Fruit fly (Drosophila melanogaster) whole organism, embryonic: ENCODE results near the gene Eip75B.

Experiments used
- CG10147 ChIP-seq: fragments of 200-800 bp; sonication (Bioruptor generic); optimal IDR thresholded peaks from 2 replicates; lab custom pipeline; 2019; ENCODE audit warnings: missing biosample characterization, mild to moderate bottlenecking, missing genetic modification characterization, moderate library complexity
- CG12071 ChIP-seq: fragments of 200-800 bp; sonication (Bioruptor generic); optimal IDR thresholded peaks from 3 replicates; lab custom pipeline; 2018; ENCODE audit warnings: missing biosample characterization, mild to moderate bottlenecking, missing genetic modification characterization
- CG13287 ChIP-seq: fragments of 200-800 bp; sonication (Bioruptor generic); IDR thresholded peaks from 2 replicates; pipeline ENCODE4 v1.3.6; 2022; ENCODE audit warnings: missing biosample characterization, missing genetic modification characterization; ENCODE audit not compliant: partially characterized antibody
- CG13424 ChIP-seq: fragments of 200-800 bp; sonication (Bioruptor generic); optimal IDR thresholded peaks from 2 replicates; lab custom pipeline; 2019; ENCODE audit warnings: missing biosample characterization, mild to moderate bottlenecking, missing genetic modification characterization, moderate library complexity
- CG13624 ChIP-seq: fragments of 200-800 bp; sonication (Bioruptor generic); optimal IDR thresholded peaks from 2 replicates; lab custom pipeline; 2016; ENCODE audit warnings: missing biosample characterization, missing genetic modification characterization
- CG14965 ChIP-seq: fragments of 200-800 bp; sonication (Bioruptor generic); optimal IDR thresholded peaks from 2 replicates; lab custom pipeline; 2016; ENCODE audit warnings: missing biosample characterization, missing genetic modification characterization, borderline replicate concordance
- CG1529 ChIP-seq: fragments of 200-800 bp; sonication (Bioruptor generic); optimal IDR thresholded peaks from 3 replicates; lab custom pipeline; 2018; ENCODE audit warnings: missing biosample characterization, missing genetic modification characterization
- CG16779 ChIP-seq: fragments of 200-800 bp; sonication (Bioruptor generic); IDR thresholded peaks from 2 replicates; pipeline ENCODE4 v1.3.6; 2022; ENCODE audit warnings: missing biosample characterization, missing genetic modification characterization
- CG16815 ChIP-seq: fragments of 200-800 bp; sonication (Bioruptor generic); optimal IDR thresholded peaks from 3 replicates; lab custom pipeline; 2017; ENCODE audit warnings: missing biosample characterization, mild to moderate bottlenecking, missing genetic modification characterization
- CG18599 ChIP-seq: fragments of 200-800 bp; sonication (Bioruptor generic); optimal IDR thresholded peaks from 3 replicates; lab custom pipeline; 2017; ENCODE audit warnings: missing biosample characterization, missing genetic modification characterization, mild to moderate bottlenecking, moderate library complexity, missing genetic modification reagents
- CG2889 ChIP-seq: fragments of 200-800 bp; sonication (Bioruptor generic); IDR thresholded peaks from 3 replicates; pipeline ENCODE4 v1.3.6; 2022; ENCODE audit warnings: missing biosample characterization, missing genetic modification characterization
- CG31224 ChIP-seq: fragments of 200-800 bp; sonication (Bioruptor generic); IDR thresholded peaks from 2 replicates; pipeline ENCODE4 v1.3.6; 2022; ENCODE audit warnings: missing biosample characterization, missing genetic modification characterization
- CG34224 ChIP-seq: fragments of 200-800 bp; sonication (Bioruptor generic); IDR thresholded peaks from 3 replicates; pipeline ENCODE4 v1.3.6; 2022; ENCODE audit warnings: missing biosample characterization, missing genetic modification characterization; ENCODE audit not compliant: partially characterized antibody
- CG6791 ChIP-seq: fragments of 200-800 bp; sonication (Bioruptor generic); IDR thresholded peaks from 3 replicates; pipeline ENCODE4 v1.3.6; 2022; ENCODE audit warnings: missing biosample characterization, missing genetic modification characterization; ENCODE audit not compliant: partially characterized antibody
- CG7357 ChIP-seq: fragments of 200-800 bp; sonication (Bioruptor generic); IDR thresholded peaks from 3 replicates; pipeline ENCODE4 v1.3.6; 2022; ENCODE audit warnings: missing biosample characterization, missing genetic modification characterization
- CG8359 ChIP-seq: fragments of 200-800 bp; sonication (Bioruptor generic); optimal IDR thresholded peaks from 2 replicates; lab custom pipeline; 2017; ENCODE audit warnings: missing biosample characterization, mild to moderate bottlenecking, missing genetic modification characterization, borderline replicate concordance
- CG9932 ChIP-seq: fragments of 200-800 bp; sonication (Bioruptor generic); IDR thresholded peaks from 2 replicates; pipeline ENCODE4 v1.3.6; 2022; ENCODE audit warnings: missing biosample characterization, missing genetic modification characterization
- Dad ChIP-seq: fragments of 200-800 bp; sonication (Bioruptor generic); optimal IDR thresholded peaks from 3 replicates; lab custom pipeline; 2016; ENCODE audit warnings: missing biosample characterization, missing genetic modification characterization
- Dbx ChIP-seq: fragments of 200-800 bp; sonication (Bioruptor generic); IDR thresholded peaks from 3 replicates; pipeline ENCODE4 v1.3.6; 2022; ENCODE audit warnings: missing biosample characterization, missing genetic modification characterization
- Fer1 ChIP-seq: fragments of 200-800 bp; sonication (Bioruptor generic); optimal IDR thresholded peaks from 2 replicates; lab custom pipeline; 2017; ENCODE audit warnings: missing biosample characterization, mild to moderate bottlenecking, missing genetic modification characterization
- HLH3B ChIP-seq: fragments of 200-800 bp; sonication (Bioruptor generic); IDR thresholded peaks from 2 replicates; pipeline ENCODE4 v1.3.6; 2022; ENCODE audit warnings: missing biosample characterization, missing genetic modification characterization
- Jarid2 ChIP-seq: fragments of 200-800 bp; sonication (Bioruptor generic); optimal IDR thresholded peaks from 3 replicates; lab custom pipeline; 2017; ENCODE audit warnings: mild to moderate bottlenecking, missing biosample characterization, missing genetic modification reagents, missing genetic modification characterization
- Mad ChIP-seq: fragments of 200-800 bp; sonication (Bioruptor generic); optimal IDR thresholded peaks from 2 replicates; lab custom pipeline; 2016; ENCODE audit warnings: missing biosample characterization, missing genetic modification characterization
- Oaz ChIP-seq: fragments of 200-800 bp; sonication (Bioruptor generic); IDR thresholded peaks from 2 replicates; pipeline ENCODE4 v1.3.6; 2022; ENCODE audit warnings: missing biosample characterization, missing genetic modification characterization
- Oli ChIP-seq: fragments of 200-800 bp; sonication (Bioruptor generic); optimal IDR thresholded peaks from 2 replicates; lab custom pipeline; 2018; ENCODE audit warnings: missing biosample characterization, mild to moderate bottlenecking, missing genetic modification characterization, moderate library complexity
- Ravus ChIP-seq: fragments of 200-800 bp; sonication (Bioruptor generic); IDR thresholded peaks from 2 replicates; pipeline ENCODE4 v1.3.6; 2022; ENCODE audit warnings: missing biosample characterization, missing genetic modification characterization
- aop ChIP-seq: fragments of 200-800 bp; sonication (Bioruptor generic); IDR thresholded peaks from 2 replicates; pipeline ENCODE4 v1.3.6; 2022; ENCODE audit warnings: missing biosample characterization, missing genetic modification characterization
- ap ChIP-seq: fragments of 200-800 bp; sonication (Bioruptor generic); IDR thresholded peaks from 2 replicates; pipeline ENCODE4 v1.3.6; 2022; ENCODE audit warnings: missing biosample characterization, missing genetic modification characterization
- ase ChIP-seq: fragments of 200-800 bp; sonication (Bioruptor generic); IDR thresholded peaks from 3 replicates; pipeline ENCODE4 v1.3.6; 2022; ENCODE audit warnings: missing biosample characterization, missing genetic modification characterization
- bcd ChIP-seq: fragments of 200-800 bp; sonication (Bioruptor generic); optimal IDR thresholded peaks from 2 replicates; lab custom pipeline; 2017; ENCODE audit warnings: missing biosample characterization, mild to moderate bottlenecking, missing genetic modification characterization
- bowl ChIP-seq: fragments of 200-800 bp; sonication (Bioruptor generic); IDR thresholded peaks from 2 replicates; pipeline ENCODE4 v1.3.6; 2022; ENCODE audit warnings: missing biosample characterization, missing genetic modification characterization
- btn ChIP-seq: fragments of 200-800 bp; sonication (Bioruptor generic); optimal IDR thresholded peaks from 2 replicates; lab custom pipeline; 2016; ENCODE audit warnings: missing biosample characterization, missing genetic modification characterization
- crp ChIP-seq, 2 experiments: fragments of 200-800 bp; sonication (Bioruptor generic); optimal IDR thresholded peaks; 2 replicates in 1 of 2; 3 replicates in 1 of 2; lab custom pipeline; 2017; ENCODE audit warnings: missing biosample characterization in 2 of 2, missing genetic modification characterization in 2 of 2, mild to moderate bottlenecking in 1 of 2, moderate library complexity in 1 of 2
- esg ChIP-seq: fragments of 200-800 bp; sonication (Bioruptor generic); conservative IDR thresholded peaks from 2 replicates; pipeline ENCODE4 v1.3.6; 2022; ENCODE audit warnings: missing biosample characterization, missing genetic modification characterization
- fd3F ChIP-seq: fragments of 200-800 bp; sonication (Bioruptor generic); optimal IDR thresholded peaks from 2 replicates; lab custom pipeline; 2018; ENCODE audit warnings: missing biosample characterization, mild to moderate bottlenecking, missing genetic modification characterization, moderate library complexity
- fd64A ChIP-seq: fragments of 200-800 bp; sonication (Bioruptor generic); optimal IDR thresholded peaks from 3 replicates; lab custom pipeline; 2018; ENCODE audit warnings: missing biosample characterization, mild to moderate bottlenecking, missing genetic modification characterization
- gro ChIP-seq: fragments of 200-800 bp; sonication (Bioruptor generic); optimal IDR thresholded peaks from 2 replicates; lab custom pipeline; 2016; ENCODE audit warnings: missing biosample characterization, missing genetic modification characterization
- gsb-n ChIP-seq: fragments of 200-800 bp; sonication (Bioruptor generic); optimal IDR thresholded peaks from 3 replicates; lab custom pipeline; 2018; ENCODE audit warnings: missing biosample characterization, mild to moderate bottlenecking, missing genetic modification characterization
- gt ChIP-seq: fragments of 200-800 bp; sonication (Bioruptor generic); IDR thresholded peaks from 2 replicates; pipeline ENCODE4 v1.3.6; 2022; ENCODE audit warnings: missing biosample characterization, missing genetic modification characterization
- her ChIP-seq: fragments of 200-800 bp; sonication (Bioruptor generic); optimal IDR thresholded peaks from 2 replicates; lab custom pipeline; 2016; ENCODE audit warnings: missing biosample characterization, missing genetic modification characterization
- lola ChIP-seq, 3 experiments: fragments of >200 bp in 2 of 3; fragments of 200-800 bp in 1 of 3; sonication (Bioruptor generic) in 1 of 3; optimal IDR thresholded peaks; 2 replicates each; lab custom pipeline; 2017 to 2019; ENCODE audit warnings: missing biosample characterization in 3 of 3, missing genetic modification characterization in 3 of 3, mild to moderate bottlenecking in 1 of 3, moderate library complexity in 1 of 3
- otp ChIP-seq: fragments of 200-800 bp; sonication (Bioruptor generic); IDR thresholded peaks from 3 replicates; pipeline ENCODE4, ENCODE4 v1.3.6; 2022; ENCODE audit warnings: missing biosample characterization, missing genetic modification characterization
- sd ChIP-seq: fragments of 200-800 bp; sonication (Bioruptor generic); optimal IDR thresholded peaks from 3 replicates; lab custom pipeline; 2018; ENCODE audit warnings: missing biosample characterization, mild to moderate bottlenecking, missing genetic modification characterization, moderate library complexity
- sens ChIP-seq: fragments of 200-800 bp; sonication (Bioruptor generic); peaks from one replicate; lab custom pipeline; 2016; ENCODE audit warnings: missing biosample characterization, missing genetic modification characterization
- sens-2 ChIP-seq: fragments of 200-800 bp; sonication (Bioruptor generic); IDR thresholded peaks from 2 replicates; pipeline ENCODE4 v1.3.6; 2022; ENCODE audit warnings: missing biosample characterization, missing genetic modification characterization
- sim ChIP-seq: fragments of 200-800 bp; sonication (Bioruptor generic); IDR thresholded peaks from 2 replicates; pipeline ENCODE4 v1.3.6; 2022; ENCODE audit warnings: missing biosample characterization, missing genetic modification characterization
- slbo ChIP-seq: fragments of 200-800 bp; sonication (Bioruptor generic); IDR thresholded peaks from 2 replicates; pipeline ENCODE4 v1.3.6; 2022; ENCODE audit warnings: missing biosample characterization, missing genetic modification characterization
- slp2 ChIP-seq: fragments of 200-800 bp; sonication (Bioruptor generic); optimal IDR thresholded peaks from 2 replicates; lab custom pipeline; 2016; ENCODE audit warnings: missing biosample characterization, missing genetic modification characterization
- wek ChIP-seq: fragments of 200-800 bp; sonication (Bioruptor generic); optimal IDR thresholded peaks from 3 replicates; lab custom pipeline; 2018; ENCODE audit warnings: missing biosample characterization, mild to moderate bottlenecking, missing genetic modification characterization, moderate library complexity

Gene Eip75B

DNA sequence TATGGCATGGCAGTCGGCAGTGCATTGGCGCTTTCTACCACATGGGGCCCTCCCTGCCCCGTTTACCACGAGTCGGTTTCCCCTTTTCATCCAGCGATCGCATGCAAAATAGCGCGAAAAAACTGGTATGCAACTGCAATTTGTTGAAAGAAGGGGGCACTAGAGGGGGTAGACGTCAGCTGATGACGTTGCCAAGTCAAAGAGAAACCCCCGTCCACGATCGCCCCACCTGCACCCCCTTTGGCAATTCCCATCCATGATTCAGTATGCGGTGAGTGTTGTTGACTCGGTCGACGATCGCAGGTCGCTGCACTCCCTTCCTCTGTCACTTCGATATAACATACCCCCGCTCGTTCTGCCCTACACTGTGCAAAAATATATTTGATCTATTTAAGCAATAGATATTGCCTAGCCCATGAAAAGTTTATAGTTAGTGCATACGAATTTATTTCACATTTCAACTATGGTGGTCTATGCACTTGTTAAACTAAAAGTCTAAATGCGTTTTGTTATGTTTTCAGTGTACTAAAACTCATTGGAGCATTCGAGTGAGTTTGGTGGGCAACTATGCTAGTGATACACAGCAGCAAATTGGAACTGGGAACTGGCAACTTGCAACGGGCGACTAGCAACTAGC, 55.6 kb downstream of the Eip75B start (continued):
- no peak for TF ChIP-seq sd (tag; lab: Kevin White, UChicago)
- TF ChIP-seq CG8359 (GFP tag; lab: Kevin White, UChicago) = peak; percentile 77
- peak; percentile 55 for TF ChIP-seq HLH3B (GFP tag; lab: Robert Waterston, UW)
- no peak for TF ChIP-seq CG13287 (GFP tag; lab: Robert Waterston, UW)
- no peak for TF ChIP-seq Dbx
- TF ChIP-seq Dad (GFP tag; lab: Kevin White, UChicago) = peak; percentile 56
- no peak for TF ChIP-seq fd3F (GFP tag; lab: Kevin White, UChicago)
- TF ChIP-seq CG16779 (GFP tag; lab: Robert Waterston, UW) = no peak
- peak; percentile 55 for TF ChIP-seq her
- peak; percentile 96 for TF ChIP-seq sens (GFP tag; lab: Kevin White, UChicago)
- 0 out of 3 replicates have a peak, but pooled peaks have one; percentile 36 for TF ChIP-seq CG7357
- TF ChIP-seq aop = peak; percentile 49; the same call in 1 of the 2 replicates
- peak; percentile 73 for TF ChIP-seq Mad (GFP tag; lab: Kevin White, UChicago)
- TF ChIP-seq Jarid2 (GFP tag; lab: Kevin White, UChicago) = peak; percentile 17
- TF ChIP-seq CG18599 (GFP tag; lab: Kevin White, UChicago) = peak; percentile 33
- no peak for TF ChIP-seq Ravus
- peak; percentile 55; the same call in 1 of the 2 replicates for TF ChIP-seq gt (GFP tag; lab: Robert Waterston, UW)
- no peak for TF ChIP-seq Fer1 (GFP tag; lab: Kevin White, UChicago)
- TF ChIP-seq crp (GFP tag; optimal IDR thresholded peaks at IDR 0.05; lab: Kevin White, UChicago) = no peak
- peak in 1 of 3 experiments; percentile 92 for TF ChIP-seq lola (GFP tag; optimal IDR thresholded peaks at IDR 0.05; lab: Kevin White, UChicago)
- peak; percentile 29; the same call in 1 of the 2 replicates for TF ChIP-seq slbo (GFP tag; lab: Robert Waterston, UW)
- no peak for TF ChIP-seq Oaz (GFP tag; lab: Robert Waterston, UW)
- peak; percentile 86 for TF ChIP-seq CG16815 (GFP tag; lab: Kevin White, UChicago)
- TF ChIP-seq CG13624 (GFP tag; lab: Kevin White, UChicago) = peak; percentile 36
- peak; percentile 72 for TF ChIP-seq sim (GFP tag; lab: Robert Waterston, UW)
- no peak for TF ChIP-seq CG34224 (GFP tag; lab: Robert Waterston, UW)
- TF ChIP-seq CG12071 (GFP tag; lab: Kevin White, UChicago) = peak; percentile 22
- no peak for TF ChIP-seq CG10147 (GFP tag; lab: Kevin White, UChicago)
- TF ChIP-seq otp = peak; percentile 85
- TF ChIP-seq CG14965 (GFP tag; lab: Kevin White, UChicago) = peak; percentile 60
- TF ChIP-seq fd64A = peak; percentile 75
- TF ChIP-seq CG13424 (tag; lab: Kevin White, UChicago) = peak; percentile 61
- TF ChIP-seq sens-2 = peak; percentile 52; the same call in 1 of the 2 replicates
- peak; percentile 72 for TF ChIP-seq CG1529 (GFP tag; lab: Kevin White, UChicago)
- peak; percentile 75 for TF ChIP-seq Oli (tag; lab: Kevin White, UChicago)
- no peak for TF ChIP-seq gro (GFP tag; lab: Kevin White, UChicago)
- peak; percentile 78 for TF ChIP-seq slp2 (GFP tag; lab: Kevin White, UChicago)
- no peak for TF ChIP-seq bowl (GFP tag; lab: Robert Waterston, UW)
- peak; percentile 28; the same call in 1 of the 3 replicates for TF ChIP-seq ase (GFP tag; lab: Robert Waterston, UW)
- TF ChIP-seq CG6791 (GFP tag; lab: Robert Waterston, UW) = no peak
- TF ChIP-seq ap (GFP tag; lab: Robert Waterston, UW) = peak; percentile 27; the same call in 1 of the 2 replicates
- no peak for TF ChIP-seq CG9932 (GFP tag; lab: Robert Waterston, UW)
- TF ChIP-seq esg (GFP tag; lab: Robert Waterston, UW) = peak; percentile 48
- peak; percentile 29 for TF ChIP-seq wek (GFP tag; lab: Kevin White, UChicago)
- no peak for TF ChIP-seq CG31224
- TF ChIP-seq bcd (GFP tag; lab: Kevin White, UChicago) = peak; percentile 57
- 0 out of 3 replicates have a peak, but pooled peaks have one; percentile 22 for TF ChIP-seq CG2889 (GFP tag; lab: Robert Waterston, UW)
- peak; percentile 83 for TF ChIP-seq btn (GFP tag; lab: Kevin White, UChicago)
- peak; percentile 89 for TF ChIP-seq gsb-n
